Fruit fly (Drosophila melanogaster) whole organism, embryonic: Measurements from ENCODE around the gene CSN6.

Source experiments
- CG11093 ChIP-seq: fragments of 200-800 bp; sonication (Bioruptor generic); IDR thresholded peaks from 3 replicates; pipeline ENCODE4 v1.3.6; 2022; ENCODE audit warnings: missing biosample characterization, missing genetic modification characterization
- CG12155 ChIP-seq: fragments of 200-800 bp; sonication (Bioruptor generic); optimal IDR thresholded peaks from 3 replicates; lab custom pipeline; 2016; ENCODE audit warnings: missing biosample characterization, missing genetic modification characterization
- GATAe ChIP-seq: fragments of 200-800 bp; sonication (Bioruptor generic); conservative IDR thresholded peaks from 2 replicates; pipeline ENCODE4 v1.3.6; 2022; ENCODE audit warnings: missing biosample characterization, missing genetic modification characterization
- MESR4 ChIP-seq: fragments of 200-800 bp; sonication (Bioruptor generic); optimal IDR thresholded peaks from 2 replicates; lab custom pipeline; 2018; ENCODE audit warnings: missing biosample characterization, mild to moderate bottlenecking, missing genetic modification characterization, moderate library complexity
- ac ChIP-seq: fragments of 200-800 bp; sonication (Bioruptor generic); optimal IDR thresholded peaks from 3 replicates; lab custom pipeline; 2017; ENCODE audit warnings: missing biosample characterization, mild to moderate bottlenecking, missing genetic modification characterization
- nmo ChIP-seq: fragments of 200-800 bp; sonication (Bioruptor generic); optimal IDR thresholded peaks from 2 replicates; lab custom pipeline; 2018; ENCODE audit warnings: missing biosample characterization, mild to moderate bottlenecking, missing genetic modification characterization, moderate library complexity
- wdn ChIP-seq: fragments of 200-800 bp; sonication (Bioruptor generic); IDR thresholded peaks from 2 replicates; pipeline ENCODE4 v1.3.6; 2022; ENCODE audit warnings: missing biosample characterization, missing genetic modification characterization

dm6 chr3R:22564707-22565106 is 15.9 kb upstream of the CSN6 start:
- TF ChIP-seq CG11093 (GFP tag; lab: Robert Waterston, UW) (no peak), nmo (no peak), GATAe (GFP tag; lab: Robert Waterston, UW) (no peak), wdn (GFP tag; lab: Robert Waterston, UW) (no peak), ac (GFP tag; lab: Kevin White, UChicago) (no peak), CG12155 (GFP tag; lab: Kevin White, UChicago) (no peak), MESR4 (GFP tag; lab: Kevin White, UChicago) (no peak)
